Fruit fly (Drosophila melanogaster): ENCODE data around the gene mRpL45.

mRpL45 gene

dm6 chr3R:22626842-22627392, 8.6 kb downstream of the mRpL45 start (continued):
- no peak for TF ChIP-seq Atf3 (GFP tag; optimal IDR thresholded peaks at IDR 0.05)
- no peak for TF ChIP-seq CG31441 (GFP tag; IDR thresholded peaks at IDR 0.05)
- TF ChIP-seq zfh2 (GFP tag; optimal IDR thresholded peaks at IDR 0.05), result peak; percentile 13
- TF ChIP-seq CG8089 (GFP tag; optimal IDR thresholded peaks at IDR 0.05), result no peak
- TF ChIP-seq CG16813 (GFP tag; IDR thresholded peaks at IDR 0.05; ENCODE audit: partially characterized antibody), result no peak
- TF ChIP-seq klu (GFP tag; IDR thresholded peaks at IDR 0.05), result peak; percentile 40; the same call in 1 of the 2 replicates
- no peak for TF ChIP-seq tgo (GFP tag; IDR thresholded peaks at IDR 0.05)
- peak; percentile 42 for TF ChIP-seq Blimp-1 (GFP tag; optimal IDR thresholded peaks at IDR 0.05)
- TF ChIP-seq sens (GFP tag), result peak; percentile 78
- TF ChIP-seq crol (GFP tag; IDR thresholded peaks at IDR 0.05), result no peak
- no peak for TF ChIP-seq CG10462 (GFP tag; optimal IDR thresholded peaks at IDR 0.05)
- no peak for TF ChIP-seq aop (GFP tag; IDR thresholded peaks at IDR 0.05)
- TF ChIP-seq pb (GFP tag; optimal IDR thresholded peaks at IDR 0.05), result peak; percentile 13
- no peak for TF ChIP-seq CG1647 (GFP tag; optimal IDR thresholded peaks at IDR 0.05)
- peak; percentile 38 for TF ChIP-seq exex (tag; optimal IDR thresholded peaks at IDR 0.05)
- TF ChIP-seq CG14860 (GFP tag; IDR thresholded peaks at IDR 0.05; ENCODE audit: partially characterized antibody), result no peak
- TF ChIP-seq ci (GFP tag; IDR thresholded peaks at IDR 0.05), result peak; percentile 76; the same call in 2 of the 3 replicates
- no peak for TF ChIP-seq NC2β (GFP tag; optimal IDR thresholded peaks at IDR 0.05)
- peak; percentile 36 for TF ChIP-seq CG7786 (GFP tag; optimal IDR thresholded peaks at IDR 0.05)
- TF ChIP-seq CG11085 (GFP tag; IDR thresholded peaks at IDR 0.05), result no peak
- TF ChIP-seq jing (GFP tag; optimal IDR thresholded peaks at IDR 0.05), result no peak
- no peak for TF ChIP-seq CG11456 (GFP tag; IDR thresholded peaks at IDR 0.05)
- TF ChIP-seq Hey (tag; optimal IDR thresholded peaks at IDR 0.05), result peak; percentile 21
- no peak for TF ChIP-seq h (optimal IDR thresholded peaks at IDR 0.05)
- TF ChIP-seq ems (GFP tag; optimal IDR thresholded peaks at IDR 0.05), result no peak
- peak; percentile 17; the same call in 1 of the 2 replicates for TF ChIP-seq Bgb (GFP tag; IDR thresholded peaks at IDR 0.05; ENCODE audit: partially characterized antibody)
- TF ChIP-seq Atf6 (GFP tag; IDR thresholded peaks at IDR 0.05), result peak; percentile 82
- peak; percentile 62 for TF ChIP-seq CG15011 (GFP tag; optimal IDR thresholded peaks at IDR 0.05)
- TF ChIP-seq sug (tag; optimal IDR thresholded peaks at IDR 0.05), result peak; percentile 44
- TF ChIP-seq CG6254 (GFP tag; optimal IDR thresholded peaks at IDR 0.05), result no peak
- no peak for TF ChIP-seq unc-4 (GFP tag; IDR thresholded peaks at IDR 0.05; ENCODE audit: partially characterized antibody)
- TF ChIP-seq CG15514 (GFP tag; optimal IDR thresholded peaks at IDR 0.05), result peak; percentile 60
- no peak for TF ChIP-seq Gug (GFP tag; IDR thresholded peaks at IDR 0.05)
- no peak for TF ChIP-seq ind (GFP tag; optimal IDR thresholded peaks at IDR 0.05)
- TF ChIP-seq Meics (GFP tag; optimal IDR thresholded peaks at IDR 0.05), result peak; percentile 73
- peak; percentile 76 for TF ChIP-seq CG12071 (GFP tag; optimal IDR thresholded peaks at IDR 0.05)
- no peak for TF ChIP-seq CG9797 (GFP tag; optimal IDR thresholded peaks at IDR 0.05)
- peak; percentile 21; the same call in 1 of the 2 replicates for TF ChIP-seq rib (GFP tag; IDR thresholded peaks at IDR 0.05)
- no peak for TF ChIP-seq dati (GFP tag; IDR thresholded peaks at IDR 0.05)
- no peak for TF ChIP-seq CG33557 (GFP tag; optimal IDR thresholded peaks at IDR 0.05)
- TF ChIP-seq sima (GFP tag; optimal IDR thresholded peaks at IDR 0.05), result no peak
- TF ChIP-seq CG32532 (GFP tag; IDR thresholded peaks at IDR 0.05), result no peak
- no peak for TF ChIP-seq CG8290 (GFP tag; optimal IDR thresholded peaks at IDR 0.05)
- peak in 1 of 2 experiments; percentile 65 for TF ChIP-seq CG8290 (tag; optimal IDR thresholded peaks at IDR 0.05)
- peak; percentile 14 for TF ChIP-seq CG14710 (tag; optimal IDR thresholded peaks at IDR 0.05)
- peak; percentile 24 for TF ChIP-seq CG18764 (GFP tag; optimal IDR thresholded peaks at IDR 0.05)
- peak; percentile 80 for TF ChIP-seq caup (GFP tag; optimal IDR thresholded peaks at IDR 0.05; ENCODE audit: severe bottlenecking)
- no peak for TF ChIP-seq CG12391 (tag; optimal IDR thresholded peaks at IDR 0.05)
- TF ChIP-seq CG34224 (GFP tag; IDR thresholded peaks at IDR 0.05; ENCODE audit: partially characterized antibody), result peak; percentile 38; the same call in 1 of the 3 replicates
- TF ChIP-seq slbo (GFP tag; IDR thresholded peaks at IDR 0.05), result no peak
- TF ChIP-seq Gsc (GFP tag; IDR thresholded peaks at IDR 0.05), result no peak
